Fruit fly (Drosophila melanogaster) whole organism, embryonic: Measurements from ENCODE around the gene CG10512.

Experiments
- Atf6 ChIP-seq: fragments of 200-800 bp; sonication (Bioruptor generic); IDR thresholded peaks from 2 replicates; pipeline ENCODE4 v1.3.6; 2022; ENCODE audit warnings: missing biosample characterization, missing genetic modification characterization
- CG10274 ChIP-seq: fragments of 200-800 bp; sonication (Bioruptor generic); optimal IDR thresholded peaks from 3 replicates; lab custom pipeline; 2017; ENCODE audit warnings: missing biosample characterization, mild to moderate bottlenecking, missing genetic modification characterization
- CG11504 ChIP-seq: fragments of 200-800 bp; sonication (Bioruptor generic); optimal IDR thresholded peaks from 3 replicates; lab custom pipeline; 2019; ENCODE audit warnings: missing biosample characterization, mild to moderate bottlenecking, missing genetic modification characterization, moderate library complexity
- CG12071 ChIP-seq: fragments of 200-800 bp; sonication (Bioruptor generic); optimal IDR thresholded peaks from 3 replicates; lab custom pipeline; 2018; ENCODE audit warnings: missing biosample characterization, mild to moderate bottlenecking, missing genetic modification characterization
- CG13894 ChIP-seq: fragments of 200-800 bp; sonication (Bioruptor generic); optimal IDR thresholded peaks from 3 replicates; lab custom pipeline; 2018; ENCODE audit warnings: missing biosample characterization, mild to moderate bottlenecking, missing genetic modification characterization, moderate library complexity
- CG15269 ChIP-seq: fragments of 200-800 bp; sonication (Bioruptor generic); optimal IDR thresholded peaks from 2 replicates; lab custom pipeline; 2018; ENCODE audit warnings: missing biosample characterization, mild to moderate bottlenecking, missing genetic modification characterization, moderate library complexity
- CG1832 ChIP-seq: fragments of 200-800 bp; sonication (Bioruptor generic); optimal IDR thresholded peaks from 2 replicates; lab custom pipeline; 2017; ENCODE audit warnings: missing biosample characterization, mild to moderate bottlenecking, missing genetic modification characterization, inconsistent platforms
- CG2120 ChIP-seq: fragments of 200-800 bp; sonication (Bioruptor generic); optimal IDR thresholded peaks from 3 replicates; lab custom pipeline; 2016; ENCODE audit warnings: missing biosample characterization, missing genetic modification characterization
- CG2712 ChIP-seq: fragments of 200-800 bp; optimal IDR thresholded peaks from 3 replicates; lab custom pipeline; 2019; ENCODE audit warnings: missing biosample characterization, mild to moderate bottlenecking, missing genetic modification characterization, moderate library complexity
- CG3065 ChIP-seq: fragments of 200-800 bp; sonication (Bioruptor generic); optimal IDR thresholded peaks from 2 replicates; lab custom pipeline; 2016; ENCODE audit warnings: missing biosample characterization, missing genetic modification characterization
- CG3163 ChIP-seq: fragments of 200-800 bp; sonication (Bioruptor generic); optimal IDR thresholded peaks from 3 replicates; lab custom pipeline; 2016; ENCODE audit warnings: missing biosample characterization, missing genetic modification characterization
- CG33213 ChIP-seq: fragments of 200-800 bp; sonication (Bioruptor generic); optimal IDR thresholded peaks from 3 replicates; lab custom pipeline; 2016; ENCODE audit warnings: missing biosample characterization, missing genetic modification characterization
- CG34224 ChIP-seq: fragments of 200-800 bp; sonication (Bioruptor generic); IDR thresholded peaks from 3 replicates; pipeline ENCODE4 v1.3.6; 2022; ENCODE audit warnings: missing biosample characterization, missing genetic modification characterization; ENCODE audit not compliant: partially characterized antibody
- CG34422 ChIP-seq: fragments of 200-800 bp; sonication (Bioruptor generic); IDR thresholded peaks from 3 replicates; pipeline ENCODE4 v1.3.6; 2022; ENCODE audit warnings: missing biosample characterization, missing genetic modification characterization
- CG4360 ChIP-seq: fragments of 200-800 bp; sonication (Bioruptor generic); IDR thresholded peaks from 2 replicates; pipeline ENCODE4 v1.3.6; 2022; ENCODE audit warnings: missing biosample characterization, missing genetic modification characterization
- CG4424 ChIP-seq: fragments of 200-800 bp; sonication (Bioruptor generic); optimal IDR thresholded peaks from 3 replicates; lab custom pipeline; 2016; ENCODE audit warnings: missing biosample characterization, missing genetic modification characterization
- CG6272 ChIP-seq: fragments of 200-800 bp; sonication (Bioruptor generic); IDR thresholded peaks from 2 replicates; pipeline ENCODE4 v1.3.6; 2022; ENCODE audit warnings: missing biosample characterization, missing genetic modification characterization
- CG6654 ChIP-seq: fragments of 200-800 bp; sonication (Bioruptor generic); optimal IDR thresholded peaks from 2 replicates; lab custom pipeline; 2017; ENCODE audit warnings: missing biosample characterization, mild to moderate bottlenecking, missing genetic modification characterization
- CG6791 ChIP-seq: fragments of 200-800 bp; sonication (Bioruptor generic); IDR thresholded peaks from 3 replicates; pipeline ENCODE4 v1.3.6; 2022; ENCODE audit warnings: missing biosample characterization, missing genetic modification characterization; ENCODE audit not compliant: partially characterized antibody
- CG6813 ChIP-seq: fragments of 200-800 bp; sonication (Bioruptor generic); optimal IDR thresholded peaks from 2 replicates; lab custom pipeline; 2017; ENCODE audit warnings: missing biosample characterization, missing genetic modification characterization, mild to moderate bottlenecking, moderate library complexity, missing genetic modification reagents
- CG6854 ChIP-seq: fragments of 200-800 bp; sonication (Bioruptor generic); optimal IDR thresholded peaks from 3 replicates; lab custom pipeline; 2017; ENCODE audit warnings: missing biosample characterization, mild to moderate bottlenecking, missing genetic modification characterization
- CG7786 ChIP-seq: fragments of 200-800 bp; sonication (Bioruptor generic); optimal IDR thresholded peaks from 2 replicates; lab custom pipeline; 2016; ENCODE audit warnings: missing biosample characterization, missing genetic modification characterization
- CG7839 ChIP-seq: fragments of 200-800 bp; sonication (Bioruptor generic); optimal IDR thresholded peaks from 3 replicates; lab custom pipeline; 2018; ENCODE audit warnings: missing biosample characterization, mild to moderate bottlenecking, missing genetic modification characterization, moderate library complexity
- CG8290 ChIP-seq, 3 experiments: fragments of 200-800 bp; sonication (Bioruptor generic); optimal IDR thresholded peaks; 2 replicates each; lab custom pipeline; 2016 to 2019; ENCODE audit warnings: missing biosample characterization in 3 of 3, missing genetic modification characterization in 3 of 3, mild to moderate bottlenecking in 2 of 3, moderate library complexity in 1 of 3
- CoRest ChIP-seq: fragments of 200-800 bp; sonication (Bioruptor generic); optimal IDR thresholded peaks from 3 replicates; lab custom pipeline; 2018; ENCODE audit warnings: missing biosample characterization, mild to moderate bottlenecking, missing genetic modification characterization, moderate library complexity
- Drgx ChIP-seq: fragments of 200-800 bp; sonication (Bioruptor generic); IDR thresholded peaks from 2 replicates; pipeline ENCODE4 v1.3.6; 2022; ENCODE audit warnings: missing biosample characterization, missing genetic modification characterization
- ERR ChIP-seq: fragments of 200-800 bp; sonication (Bioruptor generic); optimal IDR thresholded peaks from 2 replicates; lab custom pipeline; 2016; ENCODE audit warnings: missing biosample characterization, missing genetic modification characterization
- Hmr ChIP-seq: fragments of 200-800 bp; sonication (Bioruptor generic); optimal IDR thresholded peaks from 3 replicates; lab custom pipeline; 2017; ENCODE audit warnings: mild to moderate bottlenecking, missing biosample characterization, missing genetic modification reagents, missing genetic modification characterization
- Jarid2 ChIP-seq: fragments of 200-800 bp; sonication (Bioruptor generic); optimal IDR thresholded peaks from 3 replicates; lab custom pipeline; 2017; ENCODE audit warnings: mild to moderate bottlenecking, missing biosample characterization, missing genetic modification reagents, missing genetic modification characterization
- Mad ChIP-seq: fragments of 200-800 bp; sonication (Bioruptor generic); optimal IDR thresholded peaks from 2 replicates; lab custom pipeline; 2016; ENCODE audit warnings: missing biosample characterization, missing genetic modification characterization
- Nf-YA ChIP-seq: fragments of 200-800 bp; sonication (Bioruptor generic); IDR thresholded peaks from 2 replicates; pipeline ENCODE4 v1.3.6; 2022; ENCODE audit warnings: missing biosample characterization, missing genetic modification characterization
- Ptx1 ChIP-seq: fragments of 200-800 bp; sonication (Bioruptor generic); IDR thresholded peaks from 2 replicates; pipeline ENCODE4 v1.3.6; 2022; ENCODE audit warnings: missing biosample characterization, missing genetic modification characterization
- ab ChIP-seq: fragments of 200-800 bp; sonication (Bioruptor generic); optimal IDR thresholded peaks from 2 replicates; lab custom pipeline; 2016; ENCODE audit warnings: missing biosample characterization, missing genetic modification characterization
- al ChIP-seq: fragments of 200-800 bp; sonication (Bioruptor generic); IDR thresholded peaks from 2 replicates; pipeline ENCODE4 v1.3.6; 2022; ENCODE audit warnings: missing biosample characterization, missing genetic modification characterization
- cad ChIP-seq: fragments of >200 bp; optimal IDR thresholded peaks from 2 replicates; lab custom pipeline; 2017; ENCODE audit warnings: missing biosample characterization, missing genetic modification characterization
- caup ChIP-seq: fragments of 200-800 bp; sonication (Bioruptor generic); optimal IDR thresholded peaks from 3 replicates; lab custom pipeline; 2017; ENCODE audit warnings: missing biosample characterization, mild to moderate bottlenecking, missing genetic modification characterization, moderate library complexity; ENCODE audit not compliant: severe bottlenecking
- esg ChIP-seq: fragments of 200-800 bp; sonication (Bioruptor generic); conservative IDR thresholded peaks from 2 replicates; pipeline ENCODE4 v1.3.6; 2022; ENCODE audit warnings: missing biosample characterization, missing genetic modification characterization
- gfzf ChIP-seq: fragments of 200-800 bp; sonication (Bioruptor generic); optimal IDR thresholded peaks from 2 replicates; lab custom pipeline; 2016; ENCODE audit warnings: missing biosample characterization, mild to moderate bottlenecking, missing genetic modification characterization, moderate library complexity
- hkb ChIP-seq, 2 experiments: fragments of 200-800 bp in 1 of 2; fragments of >200 bp in 1 of 2; sonication (Bioruptor generic) in 1 of 2; IDR thresholded peaks in 1 of 2; optimal IDR thresholded peaks in 1 of 2; 2 replicates each; pipeline versions ENCODE4 v1.3.6 to Lab custom; 2017 to 2022; ENCODE audit warnings: missing biosample characterization in 1 of 2, missing genetic modification characterization in 1 of 2
- lab ChIP-seq: fragments of 200-800 bp; sonication (Bioruptor generic); optimal IDR thresholded peaks from 3 replicates; lab custom pipeline; 2017; ENCODE audit warnings: missing biosample characterization, missing genetic modification characterization, mild to moderate bottlenecking, moderate library complexity, missing genetic modification reagents
- oc ChIP-seq: fragments of 200-800 bp; sonication (Bioruptor generic); optimal IDR thresholded peaks from 2 replicates; lab custom pipeline; 2018; ENCODE audit warnings: missing biosample characterization, mild to moderate bottlenecking, missing genetic modification characterization, moderate library complexity
- org-1 ChIP-seq: fragments of 200-800 bp; sonication (Bioruptor generic); optimal IDR thresholded peaks from 2 replicates; lab custom pipeline; 2017; ENCODE audit warnings: missing biosample characterization, missing genetic modification characterization
- pho ChIP-seq: fragments of 200-800 bp; sonication (Bioruptor generic); optimal IDR thresholded peaks from 2 replicates; lab custom pipeline; 2016; ENCODE audit warnings: missing biosample characterization, missing genetic modification characterization
- row ChIP-seq: fragments of 200-800 bp; sonication (Bioruptor generic); IDR thresholded peaks from 3 replicates; pipeline ENCODE4 v1.3.6; 2022; ENCODE audit warnings: missing biosample characterization, missing genetic modification characterization
- tna ChIP-seq: fragments of 200-800 bp; sonication (Bioruptor generic); IDR thresholded peaks from 2 replicates; pipeline ENCODE4 v1.3.6; 2022; ENCODE audit warnings: missing biosample characterization, missing genetic modification characterization; ENCODE audit not compliant: partially characterized antibody
- vfl ChIP-seq: fragments of 200-800 bp; sonication (Bioruptor generic); optimal IDR thresholded peaks from 2 replicates; lab custom pipeline; 2016; ENCODE audit warnings: missing biosample characterization, missing genetic modification characterization
- z ChIP-seq: fragments of 200-800 bp; sonication (Bioruptor generic); IDR thresholded peaks from 3 replicates; pipeline ENCODE4 v1.3.6; 2022; ENCODE audit warnings: missing biosample characterization, missing genetic modification characterization
- zfh1 ChIP-seq: fragments of 200-800 bp; sonication (Bioruptor generic); IDR thresholded peaks from 3 replicates; pipeline ENCODE4 v1.3.6; 2022; ENCODE audit warnings: missing biosample characterization, missing genetic modification characterization

Gene CG10512

dm6 chr3L:21239999-21240509, 37.3 kb downstream of the CG10512 start (continued):
- TF ChIP-seq CG34224 (GFP tag; lab: Robert Waterston, UW) = peak; percentile 57; the same call in 1 of the 3 replicates
- no peak for TF ChIP-seq zfh1
- no peak for TF ChIP-seq Ptx1 (GFP tag; lab: Robert Waterston, UW)
- no peak for TF ChIP-seq hkb (optimal IDR thresholded peaks at IDR 0.05; lab: Kevin White, UChicago)
- TF ChIP-seq hkb (GFP tag; IDR thresholded peaks at IDR 0.05; lab: Robert Waterston, UW) = peak; percentile 40; the same call in 1 of the 2 replicates
- TF ChIP-seq CG6813 (GFP tag; lab: Kevin White, UChicago) = peak; percentile 20
- TF ChIP-seq CG2120 (GFP tag; lab: Kevin White, UChicago) = no peak
- TF ChIP-seq CG4424 (GFP tag; lab: Kevin White, UChicago) = no peak
- peak; percentile 51 for TF ChIP-seq CG4360
- TF ChIP-seq Jarid2 (GFP tag; lab: Kevin White, UChicago) = peak; percentile 98
- TF ChIP-seq CG3163 (GFP tag; lab: Kevin White, UChicago) = peak; percentile 68
- TF ChIP-seq CG34422 = peak; percentile 44; the same call in 1 of the 3 replicates
- peak; percentile 41 for TF ChIP-seq CG12071 (GFP tag; lab: Kevin White, UChicago)
- no peak for TF ChIP-seq row
- TF ChIP-seq CG8290 (GFP tag; optimal IDR thresholded peaks at IDR 0.05; lab: Kevin White, UChicago) = no peak
- TF ChIP-seq CG8290 (tag; optimal IDR thresholded peaks at IDR 0.05; lab: Kevin White, UChicago) = no peak
- no peak for TF ChIP-seq cad
- TF ChIP-seq tna (GFP tag; lab: Robert Waterston, UW) = peak; percentile 20; the same call in 1 of the 2 replicates
- peak; percentile 74; the same call in 2 of the 3 replicates for TF ChIP-seq z
- TF ChIP-seq CG1832 (GFP tag; lab: Kevin White, UChicago) = peak; percentile 43
- TF ChIP-seq, all 482 proteins: peak for 72

- no peak for TF ChIP-seq CG6791
- peak; percentile 14 for TF ChIP-seq pho
- TF ChIP-seq CG6654 (GFP tag; lab: Kevin White, UChicago) = no peak
- peak; percentile 16 for TF ChIP-seq org-1 (GFP tag; lab: Kevin White, UChicago)
- TF ChIP-seq Mad = no peak
- no peak for TF ChIP-seq CG7786 (GFP tag; lab: Kevin White, UChicago)
- TF ChIP-seq CG15269 = peak; percentile 21
- TF ChIP-seq CG10274 (GFP tag; lab: Kevin White, UChicago) = peak; percentile 20
- TF ChIP-seq vfl (GFP tag; lab: Kevin White, UChicago) = no peak
- TF ChIP-seq CG11504 (tag; lab: Kevin White, UChicago) = peak; percentile 19
- no peak for TF ChIP-seq CG33213
- peak; percentile 13 for TF ChIP-seq Hmr (GFP tag; lab: Kevin White, UChicago)
- TF ChIP-seq caup (GFP tag; lab: Kevin White, UChicago) = peak; percentile 10
- no peak for TF ChIP-seq ERR (GFP tag; lab: Kevin White, UChicago)
- TF ChIP-seq Atf6 (GFP tag; lab: Robert Waterston, UW) = no peak
- no peak for TF ChIP-seq CG2712 (tag; lab: Kevin White, UChicago)
- peak; percentile 37; the same call in 1 of the 2 replicates for TF ChIP-seq al (GFP tag; lab: Robert Waterston, UW)
- no peak for TF ChIP-seq CG6272 (GFP tag; lab: Robert Waterston, UW)
- no peak for TF ChIP-seq Drgx
- TF ChIP-seq CoRest (tag; lab: Kevin White, UChicago) = peak; percentile 11
- TF ChIP-seq CG7839 (tag; lab: Kevin White, UChicago) = peak; percentile 33
- no peak for TF ChIP-seq gfzf (GFP tag; lab: Kevin White, UChicago)
- TF ChIP-seq lab (GFP tag; lab: Kevin White, UChicago) = peak; percentile 13
- peak; percentile 42; the same call in 2 of the 3 replicates for TF ChIP-seq row
- TF ChIP-seq oc = no peak
- TF ChIP-seq CG13894 (tag; lab: Kevin White, UChicago) = no peak
- TF ChIP-seq CG2120 (GFP tag; lab: Kevin White, UChicago) = peak; percentile 20
- TF ChIP-seq ab (GFP tag; lab: Kevin White, UChicago) = no peak
- TF ChIP-seq Nf-YA (GFP tag; lab: Robert Waterston, UW) = no peak
- no peak for TF ChIP-seq CG6854
- peak; percentile 30; the same call in 1 of the 2 replicates for TF ChIP-seq esg (GFP tag; lab: Robert Waterston, UW)
- no peak for TF ChIP-seq CG3065 (GFP tag; lab: Kevin White, UChicago)
Measured at dm6 chr3L:21241447-21241983, 38.8 kb downstream of the CG10512 start.
